Worm (Caenorhabditis elegans): Measurements from ENCODE around the gene T19A5.3.

T19A5.3 gene

DNA sequence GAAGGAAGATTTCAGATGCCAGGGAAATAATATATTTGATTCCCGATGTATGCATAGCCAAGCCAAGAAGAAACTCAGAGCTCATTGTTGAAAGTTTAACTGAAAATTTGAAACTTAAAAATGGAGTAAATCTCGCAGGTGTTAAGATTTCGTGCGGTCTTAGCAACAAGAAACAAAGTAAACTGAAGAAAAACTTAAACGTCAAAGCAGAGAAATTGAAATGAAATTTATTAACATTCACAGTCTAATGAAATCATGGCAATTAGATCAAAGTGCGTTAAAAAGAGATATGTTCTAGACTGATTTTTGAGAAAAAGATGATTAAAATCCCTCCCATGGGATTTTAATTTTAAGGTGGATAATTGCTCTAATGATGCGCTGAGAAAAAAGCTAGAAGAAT, 37.0 kb upstream of the T19A5.3 start, which contains the start of gene str-84:
Gene str-84, minus strand, starts transcription at position 101 of the 400 bp plus-strand sequence.
- TF ChIP-seq ama-1 (optimal IDR thresholded peaks at IDR 0.05): no peak
- no peak for TF ChIP-seq ceh-45 (GFP tag; IDR thresholded peaks at IDR 0.05)
- TF ChIP-seq elt-4 (tag; optimal IDR thresholded peaks at IDR 0.05): no peak
- TF ChIP-seq unc-86 (tag; optimal IDR thresholded peaks at IDR 0.05): no peak
- no peak for TF ChIP-seq madf-2 (tag; optimal IDR thresholded peaks at IDR 0.05)

- no peak for TF ChIP-seq C08G9.2 (tag; optimal IDR thresholded peaks at IDR 0.05)
- no peak for TF ChIP-seq tbx-2 (tag; optimal IDR thresholded peaks at IDR 0.05)
- TF ChIP-seq ceh-2 (tag; optimal IDR thresholded peaks at IDR 0.05): no peak
- TF ChIP-seq ceh-14 (tag; optimal IDR thresholded peaks at IDR 0.05): no peak
- no peak for TF ChIP-seq che-1 (tag; optimal IDR thresholded peaks at IDR 0.05)
- no peak for TF ChIP-seq ceh-18 (tag; optimal IDR thresholded peaks at IDR 0.05)
- TF ChIP-seq tbx-7 (tag; optimal IDR thresholded peaks at IDR 0.05): no peak
- TF ChIP-seq pat-9 (tag; optimal IDR thresholded peaks at IDR 0.05): no peak
- TF ChIP-seq ceh-48 (tag; optimal IDR thresholded peaks at IDR 0.05): no peak
- no peak for TF ChIP-seq sox-2 (GFP tag; IDR thresholded peaks at IDR 0.05)
- no peak for TF ChIP-seq hlh-15 (tag; optimal IDR thresholded peaks at IDR 0.05)
- no peak for TF ChIP-seq pha-4 (tag; optimal IDR thresholded peaks at IDR 0.05)
- no peak for TF ChIP-seq hlh-6 (tag; optimal IDR thresholded peaks at IDR 0.05)
- no peak for TF ChIP-seq K09A11.1 (tag; optimal IDR thresholded peaks at IDR 0.05; ENCODE audit: insufficient read depth)
- no peak for TF ChIP-seq ceh-31 (tag; optimal IDR thresholded peaks at IDR 0.05)
Observed at ce11 chrV:8977895-8978294, 34.0 kb upstream of the T19A5.3 start.

ce11 chrV:8974889-8975422, 31.1 kb upstream of the T19A5.3 start, which contains the start of gene nhr-143:
Gene nhr-143, minus strand, starts transcription at chrV:8974939.
- TF ChIP-seq unc-55 (GFP tag; optimal IDR thresholded peaks at IDR 0.05) (no peak), npax-4 (tag; optimal IDR thresholded peaks at IDR 0.05) (no peak), syd-9 (tag; optimal IDR thresholded peaks at IDR 0.05) (no peak), lin-11 (tag; optimal IDR thresholded peaks at IDR 0.05) (no peak), hlh-8 (tag; optimal IDR thresholded peaks at IDR 0.05) (no peak), pat-9 (tag; optimal IDR thresholded peaks at IDR 0.05) (no peak), ceh-24 (tag; optimal IDR thresholded peaks at IDR 0.05) (no peak), gmeb-2 (tag; optimal IDR thresholded peaks at IDR 0.05) (no peak), tbx-7 (tag; optimal IDR thresholded peaks at IDR 0.05) (no peak), nhr-11 (tag; optimal IDR thresholded peaks at IDR 0.05) (no peak)

DNA sequence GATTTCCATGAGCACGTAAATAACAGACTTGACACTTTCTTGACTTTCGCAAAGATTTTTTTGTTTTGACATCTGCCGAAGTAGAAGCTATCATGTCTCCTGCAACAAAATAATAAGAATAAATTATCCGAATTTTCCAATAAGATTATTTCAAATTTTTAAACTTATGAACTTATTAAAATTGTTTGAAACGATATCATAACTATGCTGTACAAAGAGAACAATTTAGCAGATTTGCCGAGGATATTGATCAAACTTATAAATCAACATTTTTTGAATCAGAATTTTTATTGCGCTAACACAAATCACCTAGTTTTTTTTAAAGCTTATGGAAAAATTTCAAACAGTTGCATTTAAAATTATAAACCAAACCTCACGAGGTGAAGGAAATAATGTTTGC, 28.4 kb upstream of the T19A5.3 start, which contains the start of gene nhr-195:
Gene nhr-195, minus strand, starts transcription at position 101 of the 400 bp plus-strand sequence.
- no peak for TF ChIP-seq fkh-10 (GFP tag; optimal IDR thresholded peaks at IDR 0.05)

DNA sequence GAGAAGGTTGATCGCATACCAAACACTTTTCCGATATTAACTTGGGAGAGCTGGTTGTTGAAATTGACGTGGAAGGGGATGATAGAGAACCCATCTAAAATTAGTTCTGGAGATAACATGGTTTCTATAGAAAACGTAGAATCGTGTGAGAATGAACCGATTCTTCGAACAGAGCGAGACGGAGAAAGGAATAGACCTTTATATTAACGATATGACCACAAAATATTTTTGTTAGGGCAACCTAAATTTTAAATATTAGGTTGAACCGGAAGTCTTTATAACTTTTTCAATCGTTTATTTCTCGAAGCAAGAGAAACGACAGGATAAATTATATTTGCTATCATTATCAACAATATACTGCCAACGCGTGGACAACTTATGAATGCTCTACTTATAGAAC, 22.2 kb upstream of the T19A5.3 start, which contains the start of gene nhr-219:
Gene nhr-219, minus strand, starts transcription at position 101 of the 400 bp plus-strand sequence.
- TF ChIP-seq syd-9 (tag; optimal IDR thresholded peaks at IDR 0.05): no peak
- TF ChIP-seq unc-55 (GFP tag; optimal IDR thresholded peaks at IDR 0.05): no peak
- no peak for TF ChIP-seq eyg-1 (tag; optimal IDR thresholded peaks at IDR 0.05)
- TF ChIP-seq fkh-10 (GFP tag; optimal IDR thresholded peaks at IDR 0.05): no peak
- TF ChIP-seq hlh-30 (tag; optimal IDR thresholded peaks at IDR 0.05; ENCODE audit: insufficient read depth): no peak
- no peak for TF ChIP-seq hlh-15 (tag; optimal IDR thresholded peaks at IDR 0.05)
- TF ChIP-seq ceh-2 (tag; optimal IDR thresholded peaks at IDR 0.05): no peak
- no peak for TF ChIP-seq pha-4 (tag; optimal IDR thresholded peaks at IDR 0.05)
- no peak for TF ChIP-seq pax-1 (tag; optimal IDR thresholded peaks at IDR 0.05)
- no peak for TF ChIP-seq ceh-31 (tag; optimal IDR thresholded peaks at IDR 0.05)
- TF ChIP-seq nhr-11 (tag; optimal IDR thresholded peaks at IDR 0.05): no peak
- TF ChIP-seq hlh-13 (GFP tag; optimal IDR thresholded peaks at IDR 0.05): no peak
